Worm (Caenorhabditis elegans): ENCODE data around the gene F35E8.13.

- TF ChIP-seq hnd-1 (tag; optimal IDR thresholded peaks at IDR 0.05) = no peak
- TF ChIP-seq ama-1 (optimal IDR thresholded peaks at IDR 0.05) = no peak
- no peak for TF ChIP-seq hmbx-1 (tag; optimal IDR thresholded peaks at IDR 0.05)
- TF ChIP-seq tbx-37 (GFP tag; conservative IDR thresholded peaks at IDR 0.05) = no peak
Observed at ce11 chrV:15965114-15965513, 42.0 kb downstream of the F35E8.13 start, which contains the start of gene sri-2.

Measured in whole organism, early embryonic.